Worm (Caenorhabditis elegans) whole organism, late embryonic: Measurements from ENCODE around the gene sri-9.

Source experiments
- F13H6.1 ChIP-seq: sonication (generic microtip); optimal IDR thresholded peaks from 2 replicates; lab custom pipeline; 2016; ENCODE audit warnings: missing genetic modification characterization, missing compliant biosample characterization
- K09A11.1 ChIP-seq: sonication (generic microtip); optimal IDR thresholded peaks from 2 replicates; lab custom pipeline; 2017; ENCODE audit warnings: antibody characterized with exemption, mild to moderate bottlenecking, missing genetic modification characterization, missing compliant biosample characterization; ENCODE audit not compliant: insufficient read depth
- ahr-1 ChIP-seq: sonication (generic microtip); optimal IDR thresholded peaks from 2 replicates; lab custom pipeline; 2016; ENCODE audit warnings: missing genetic modification characterization, missing compliant biosample characterization
- ama-1 ChIP-seq: fragments of 150-350 bp; optimal IDR thresholded peaks from 2 replicates; lab custom pipeline; 2014
- ceh-34 ChIP-seq: sonication (generic microtip); optimal IDR thresholded peaks from 2 replicates; lab custom pipeline; 2016; ENCODE audit warnings: mild to moderate bottlenecking, missing genetic modification characterization, missing compliant biosample characterization
- ceh-9 ChIP-seq: sonication (generic microtip); optimal IDR thresholded peaks from 2 replicates; lab custom pipeline; 2016; ENCODE audit warnings: mild to moderate bottlenecking, missing genetic modification characterization, inconsistent platforms, missing compliant biosample characterization
- dve-1 ChIP-seq: sonication (generic microtip); optimal IDR thresholded peaks from 2 replicates; lab custom pipeline; 2017; ENCODE audit warnings: antibody characterized with exemption, mild to moderate bottlenecking, missing genetic modification characterization, missing compliant biosample characterization
- fkh-10 ChIP-seq: fragments of 150-350 bp; optimal IDR thresholded peaks from 2 replicates; lab custom pipeline; 2014; ENCODE audit warnings: missing biosample characterization, missing genetic modification reagents, missing genetic modification characterization
- lim-6 ChIP-seq: sonication (generic microtip); optimal IDR thresholded peaks from 2 replicates; lab custom pipeline; 2016; ENCODE audit warnings: missing genetic modification characterization, missing compliant biosample characterization
- nhr-11 ChIP-seq: fragments of 150-350 bp; optimal IDR thresholded peaks from 2 replicates; lab custom pipeline; 2014; ENCODE audit warnings: missing biosample characterization, missing genetic modification characterization
- pha-2 ChIP-seq: sonication (generic microtip); optimal IDR thresholded peaks from 2 replicates; lab custom pipeline; 2017; ENCODE audit warnings: mild to moderate bottlenecking, missing genetic modification characterization, missing compliant biosample characterization

DNA sequence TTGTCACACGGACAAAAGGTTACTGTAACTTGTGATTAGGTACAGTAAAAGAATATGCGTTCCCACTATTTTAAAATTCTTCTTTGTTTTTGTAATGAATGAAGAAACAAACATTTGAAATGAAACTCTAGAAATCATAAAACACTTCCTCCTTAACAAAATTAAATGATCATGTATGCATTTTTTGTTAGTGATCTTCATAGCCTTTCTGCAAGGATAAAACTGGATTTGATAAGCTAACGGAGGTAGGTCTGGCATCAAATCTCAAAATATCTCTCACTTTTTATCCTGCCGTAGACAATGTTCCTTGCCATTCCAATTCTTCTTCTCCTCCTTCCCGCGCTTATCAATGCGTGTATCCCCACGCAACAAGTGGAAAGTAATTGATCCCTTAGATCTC is 49.8 kb upstream of the sri-9 start, which contains the start of gene clec-238:
- TF ChIP-seq lim-6, result no peak
- TF ChIP-seq F13H6.1, result no peak
- TF ChIP-seq ahr-1 (tag; lab: Kevin White, UChicago), result no peak
- no peak for TF ChIP-seq pha-2
- no peak for TF ChIP-seq fkh-10 (GFP tag; lab: Kevin White, UChicago)
- no peak for TF ChIP-seq ama-1
- TF ChIP-seq dve-1, result no peak
- no peak for TF ChIP-seq K09A11.1
- no peak for TF ChIP-seq ceh-9 (tag; lab: Kevin White, UChicago)
- TF ChIP-seq nhr-11 (tag; lab: Kevin White, UChicago), result no peak
- TF ChIP-seq ceh-34 (tag; lab: Kevin White, UChicago), result no peak
